Worm (Caenorhabditis elegans) whole organism, L1 larva: ENCODE data around the gene nhr-238.

ENCODE experiments used
- ets-5 ChIP-seq: fragments of 200-800 bp; sonication (Bioruptor generic); IDR thresholded peaks from 2 replicates; pipeline ENCODE4 v1.3.6; 2022; ENCODE audit warnings: missing genetic modification characterization, missing compliant biosample characterization
- lin-13 ChIP-seq: fragments of 150-350 bp; optimal IDR thresholded peaks from 2 replicates; lab custom pipeline; 2014; ENCODE audit warnings: missing biosample characterization, missing genetic modification reagents, missing genetic modification characterization
- tbx-2 ChIP-seq: sonication (generic microtip); optimal IDR thresholded peaks from 2 replicates; lab custom pipeline; 2016; ENCODE audit warnings: missing genetic modification characterization, missing compliant biosample characterization
- ztf-4 ChIP-seq: fragments of 150-350 bp; optimal IDR thresholded peaks from 2 replicates; lab custom pipeline; 2014; ENCODE audit warnings: missing biosample characterization, missing genetic modification characterization

DNA sequence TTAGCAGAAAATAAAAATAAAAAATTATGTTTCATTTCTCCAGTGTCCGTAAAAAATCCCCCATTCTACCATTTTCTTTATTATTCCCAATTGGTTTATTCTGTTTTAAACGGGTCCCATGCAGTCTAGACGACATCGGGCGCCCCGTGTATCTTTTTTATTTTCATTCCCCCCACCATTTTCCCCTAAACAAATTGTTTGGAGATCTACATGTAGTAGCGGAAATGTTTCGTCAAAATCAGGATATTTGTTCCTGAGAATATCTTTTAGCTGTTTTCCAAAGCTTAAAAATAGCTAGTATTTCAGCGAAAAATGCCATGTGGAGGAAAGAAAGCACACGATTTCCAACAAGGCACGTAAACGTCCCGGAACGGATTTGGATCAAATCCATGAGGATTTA is 41.1 kb downstream of the nhr-238 start, which contains the start of gene F16B4.5:
- TF ChIP-seq ztf-4 (tag; lab: Kevin White, UChicago) (no peak), lin-13 (GFP tag; lab: Kevin White, UChicago) (no peak), tbx-2 (tag; lab: Kevin White, UChicago) (no peak), ets-5 (GFP tag; lab: Robert Waterston, UW) (no peak)
